Worm (Caenorhabditis elegans): ENCODE data around the gene clc-29.

The clc-29 gene

ce11 chrIII:8318488-8318887 is 29.2 kb downstream of the clc-29 start, which contains the start of gene sas-4:
TSS of gene sas-4 (minus strand) at chrIII:8318588.
- TF ChIP-seq nhr-11 (tag; optimal IDR thresholded peaks at IDR 0.05) (no peak), snpc-4 (tag; optimal IDR thresholded peaks at IDR 0.05) (no peak), nhr-77 (tag; optimal IDR thresholded peaks at IDR 0.05) (no peak), nhr-67 (tag; optimal IDR thresholded peaks at IDR 0.05) (no peak), nhr-23 (tag; optimal IDR thresholded peaks at IDR 0.05) (no peak), fkh-2 (tag; optimal IDR thresholded peaks at IDR 0.05) (no peak), eor-1 (tag; optimal IDR thresholded peaks at IDR 0.05) (no peak), egl-5 (tag; optimal IDR thresholded peaks at IDR 0.05) (no peak), R02D3.7 (tag; optimal IDR thresholded peaks at IDR 0.05) (no peak), ceh-82 (tag; optimal IDR thresholded peaks at IDR 0.05) (no peak), nfya-1 (tag; optimal IDR thresholded peaks at IDR 0.05; ENCODE audit: insufficient read depth) (no peak), skn-1 (tag; optimal IDR thresholded peaks at IDR 0.05) (no peak), nhr-76 (tag; optimal IDR thresholded peaks at IDR 0.05) (no peak), hmg-11 (tag; optimal IDR thresholded peaks at IDR 0.05) (no peak)

- no peak for TF ChIP-seq nhr-25 (tag; optimal IDR thresholded peaks at IDR 0.05)
- no peak for TF ChIP-seq tbx-2 (tag; optimal IDR thresholded peaks at IDR 0.05)
- no peak for TF ChIP-seq nhr-11 (tag; optimal IDR thresholded peaks at IDR 0.05)
These were observed 35.3 kb downstream of the clc-29 start, which contains the start of gene F10E9.2 for ce11 chrIII:8312393-8312792. TSS of gene F10E9.2 (plus strand) at chrIII:8312693.

DNA sequence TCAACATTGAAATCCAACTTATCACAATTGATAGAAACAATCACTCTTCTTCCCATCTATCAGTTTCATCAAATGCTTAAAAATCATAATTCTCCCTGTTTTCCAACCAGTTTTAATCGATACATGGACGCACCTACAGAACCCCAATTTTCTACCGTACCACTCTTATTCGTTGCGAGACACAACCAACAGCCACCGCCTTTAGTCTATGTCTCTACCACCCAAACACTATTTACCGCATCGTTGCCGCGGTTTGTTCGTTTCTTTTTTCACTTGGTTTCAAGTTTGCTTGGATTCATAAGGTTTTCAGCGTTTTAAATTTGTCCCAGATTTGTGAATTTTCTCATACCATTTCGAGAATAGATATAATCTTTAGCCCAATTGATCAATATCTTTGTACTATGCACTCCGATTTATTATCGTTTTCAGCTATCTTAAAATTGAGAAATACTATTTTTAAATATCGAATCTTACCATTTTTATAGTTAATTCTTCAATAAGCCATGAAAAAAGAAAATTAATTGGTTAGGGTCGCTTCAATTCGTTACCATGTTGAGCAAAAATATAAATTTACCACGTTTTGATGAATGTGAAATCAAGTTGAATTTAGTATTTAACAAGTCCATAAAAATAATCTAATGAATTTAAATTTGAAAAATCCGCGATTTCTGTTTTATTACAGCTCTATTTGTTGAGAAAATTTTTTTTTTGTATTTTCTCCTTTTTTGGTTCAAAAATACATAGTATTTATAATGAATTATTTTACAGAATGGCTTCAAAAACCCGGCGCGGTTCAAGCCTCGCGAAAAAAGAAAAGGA is 37.3 kb downstream of the clc-29 start, which contains the start of gene F10E9.3:
TSS of gene F10E9.3 (plus strand) at position 769 of the 819 bp plus-strand sequence.
- TF ChIP-seq nfya-1 (tag; optimal IDR thresholded peaks at IDR 0.05; ENCODE audit: insufficient read depth), result peak; percentile 94
- TF ChIP-seq pqm-1 (tag; optimal IDR thresholded peaks at IDR 0.05), result peak; percentile 14
- TF ChIP-seq unc-62 (GFP tag; optimal IDR thresholded peaks at IDR 0.05), result no peak
- TF ChIP-seq hmg-11 (tag; optimal IDR thresholded peaks at IDR 0.05), result peak; percentile 28
- peak; percentile 62 for TF ChIP-seq pha-4 (tag; optimal IDR thresholded peaks at IDR 0.05)
- no peak for TF ChIP-seq fkh-10 (GFP tag; optimal IDR thresholded peaks at IDR 0.05)
- no peak for TF ChIP-seq nhr-76 (tag; optimal IDR thresholded peaks at IDR 0.05)
- TF ChIP-seq nhr-23 (tag; optimal IDR thresholded peaks at IDR 0.05), result peak; percentile 11
- TF ChIP-seq lin-15B (tag; optimal IDR thresholded peaks at IDR 0.05), result peak; percentile 51

DNA sequence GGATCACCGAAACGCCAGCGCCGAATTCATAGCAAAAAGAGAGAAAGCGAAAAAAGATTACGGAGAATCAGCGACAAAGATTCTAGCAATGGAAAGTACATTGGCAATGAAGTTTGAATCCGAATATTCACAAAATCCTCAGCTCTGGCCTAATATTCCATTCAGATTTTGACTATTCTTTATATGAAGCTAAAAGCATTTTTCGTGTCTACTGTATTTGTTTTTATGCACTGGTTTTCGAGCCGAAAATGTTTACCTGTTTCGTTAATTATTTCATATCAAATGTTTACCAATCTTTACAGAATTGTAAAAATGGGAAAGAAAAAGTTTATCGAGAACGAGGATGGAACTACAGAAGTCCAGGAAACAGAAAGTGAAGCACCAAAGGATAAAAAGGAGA is 39.5 kb downstream of the clc-29 start, which contains the start of gene F10E9.4:
TSS of gene F10E9.4 (plus strand) at position 301 of the 400 bp plus-strand sequence.
- no peak for TF ChIP-seq egl-27 (tag; optimal IDR thresholded peaks at IDR 0.05)
- TF ChIP-seq ztf-11 (tag; optimal IDR thresholded peaks at IDR 0.05), result no peak
- TF ChIP-seq nhr-12 (tag; optimal IDR thresholded peaks at IDR 0.05), result no peak

ce11 chrIII:8307356-8307755 is 40.4 kb downstream of the clc-29 start, which contains the start of the genes F10E9.7 and F10E9.5:
TSS of gene F10E9.7 (minus strand) at chrIII:8307441.
TSS of gene F10E9.5 (plus strand) at chrIII:8307592.
- peak; percentile 57 for TF ChIP-seq nhr-25 (tag; optimal IDR thresholded peaks at IDR 0.05)
- no peak for TF ChIP-seq aly-2 (tag; optimal IDR thresholded peaks at IDR 0.05)
- peak; percentile 89 for TF ChIP-seq nfya-1 (tag; optimal IDR thresholded peaks at IDR 0.05; ENCODE audit: insufficient read depth)
- peak; percentile 56 for TF ChIP-seq tbx-2 (tag; optimal IDR thresholded peaks at IDR 0.05)
- no peak for TF ChIP-seq unc-39 (tag; optimal IDR thresholded peaks at IDR 0.05)
- TF ChIP-seq nhr-76 (tag; optimal IDR thresholded peaks at IDR 0.05), result no peak
- no peak for TF ChIP-seq ceh-9 (tag; optimal IDR thresholded peaks at IDR 0.05)
- peak; percentile 96 for TF ChIP-seq nhr-23 (tag; optimal IDR thresholded peaks at IDR 0.05)
- peak; percentile 60 for TF ChIP-seq nhr-67 (tag; optimal IDR thresholded peaks at IDR 0.05)
- peak; percentile 32 for TF ChIP-seq ceh-28 (tag; optimal IDR thresholded peaks at IDR 0.05)
- TF ChIP-seq nhr-11 (tag; optimal IDR thresholded peaks at IDR 0.05), result no peak
- no peak for TF ChIP-seq egl-27 (tag; optimal IDR thresholded peaks at IDR 0.05)
- TF ChIP-seq nhr-237 (tag; optimal IDR thresholded peaks at IDR 0.05), result no peak
- no peak for TF ChIP-seq fos-1 (tag; optimal IDR thresholded peaks at IDR 0.05)
- TF ChIP-seq pqm-1 (tag; optimal IDR thresholded peaks at IDR 0.05), result peak; percentile 27
- no peak for TF ChIP-seq ZK546.5 (tag; optimal IDR thresholded peaks at IDR 0.05)
- no peak for TF ChIP-seq zag-1 (tag; optimal IDR thresholded peaks at IDR 0.05)
- TF ChIP-seq ceh-82 (tag; optimal IDR thresholded peaks at IDR 0.05), result peak; percentile 58
- TF ChIP-seq jun-1 (tag; optimal IDR thresholded peaks at IDR 0.05), result no peak
- no peak for TF ChIP-seq nhr-77 (tag; optimal IDR thresholded peaks at IDR 0.05)
- no peak for TF ChIP-seq ceh-16 (tag; optimal IDR thresholded peaks at IDR 0.05)
- peak; percentile 58 for TF ChIP-seq skn-1 (tag; optimal IDR thresholded peaks at IDR 0.05)
- peak; percentile 97 for TF ChIP-seq lin-15B (tag; optimal IDR thresholded peaks at IDR 0.05)
- no peak for TF ChIP-seq elt-3 (tag; optimal IDR thresholded peaks at IDR 0.05)
- no peak for TF ChIP-seq mdl-1 (tag; optimal IDR thresholded peaks at IDR 0.05)
- TF ChIP-seq fkh-2 (tag; optimal IDR thresholded peaks at IDR 0.05), result no peak
- TF ChIP-seq nhr-43 (tag; optimal IDR thresholded peaks at IDR 0.05; ENCODE audit: poor library complexity, severe bottlenecking), result peak; percentile 97
- no peak for TF ChIP-seq nhr-12 (tag; optimal IDR thresholded peaks at IDR 0.05)
- peak in 1 of 2 experiments; percentile 49 for TF ChIP-seq eor-1 (tag; optimal IDR thresholded peaks at IDR 0.05)
- TF ChIP-seq lin-39 (tag; optimal IDR thresholded peaks at IDR 0.05), result peak; percentile 62
- TF ChIP-seq fkh-10 (GFP tag; optimal IDR thresholded peaks at IDR 0.05), result peak; percentile 30
- peak; percentile 68 for TF ChIP-seq egl-5 (tag; optimal IDR thresholded peaks at IDR 0.05)
- peak; percentile 89 for TF ChIP-seq lsy-12 (tag; optimal IDR thresholded peaks at IDR 0.05)
- peak; percentile 86 for TF ChIP-seq snpc-4 (tag; optimal IDR thresholded peaks at IDR 0.05)
- peak; percentile 96 for TF ChIP-seq pha-4 (tag; optimal IDR thresholded peaks at IDR 0.05)

Measured in whole organism, L3 larva.